Fruit fly (Drosophila melanogaster): ENCODE results near the gene Chchd3.
A peak's percentile ranks its signal among the peaks of the same experiment; 100 is the strongest.

The Chchd3 gene

DNA sequence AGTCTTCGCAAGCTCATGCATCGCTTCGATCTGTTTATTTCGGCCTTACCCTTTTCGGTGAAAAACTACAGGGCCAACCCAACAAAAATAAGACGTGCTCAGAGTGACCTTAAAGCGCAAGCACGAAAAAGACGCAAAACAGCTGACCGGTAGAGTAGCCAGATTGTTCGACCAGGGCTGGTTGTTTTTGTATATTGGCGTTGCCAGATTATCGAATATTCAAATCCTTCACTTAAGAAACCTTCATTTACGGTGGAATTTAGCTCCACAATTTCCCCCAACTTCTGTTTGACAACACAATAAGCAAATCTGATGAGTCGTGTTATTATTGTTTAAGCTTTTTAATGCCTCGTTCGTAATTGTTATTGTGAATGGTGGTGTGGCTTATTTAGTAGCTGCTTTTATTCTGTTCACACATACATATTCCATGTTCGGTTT lies at the start of gene Chchd3:
TSS of gene Chchd3 (minus strand) at position 132 of the 438 bp plus-strand sequence.
- no peak for TF ChIP-seq noc (tag; optimal IDR thresholded peaks at IDR 0.05)

DNA sequence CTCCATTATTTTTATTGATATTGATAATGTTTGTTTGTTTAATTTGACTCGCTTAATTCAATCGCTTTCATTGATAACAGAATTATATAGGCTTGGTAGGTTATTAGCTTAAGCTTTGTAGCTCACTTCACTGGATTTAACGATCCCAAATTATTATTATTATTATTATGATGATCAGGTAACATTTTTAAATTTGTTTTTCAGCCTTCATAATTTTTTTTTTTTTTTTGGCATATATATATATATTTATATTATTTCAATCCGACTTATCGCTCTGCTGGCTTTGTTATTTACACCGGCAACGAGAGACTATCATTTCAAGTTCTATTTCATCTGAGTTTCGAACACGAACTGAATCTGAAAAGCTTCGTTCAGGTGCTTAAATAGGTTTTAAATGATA lies 47.4 kb upstream of the Chchd3 start, which contains the start of gene CG15553:
TSS of gene CG15553 (minus strand) at position 101 of the 400 bp plus-strand sequence.
- TF ChIP-seq noc (tag; optimal IDR thresholded peaks at IDR 0.05) = no peak

DNA sequence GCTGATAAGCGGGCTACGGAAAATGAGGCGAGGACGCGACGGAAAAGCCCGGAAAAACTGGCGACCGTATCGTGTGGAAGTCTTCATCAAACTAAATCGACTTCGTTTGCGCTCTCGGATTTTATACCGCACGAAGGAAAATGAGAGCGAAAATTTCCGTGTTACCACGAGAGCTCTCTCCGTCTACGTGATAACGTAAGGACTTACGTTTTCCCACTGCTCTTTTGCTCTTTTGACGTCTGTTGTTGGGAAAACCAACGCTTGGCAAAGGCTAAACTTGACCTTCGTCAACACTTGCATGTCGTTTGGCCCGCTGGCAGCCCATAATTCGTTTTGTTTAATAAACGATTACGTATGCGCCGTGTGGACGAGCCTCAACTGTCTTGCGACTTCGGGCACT lies 43.5 kb upstream of the Chchd3 start, which contains the start of gene CG11317:
TSS of gene CG11317 (minus strand) at position 101 of the 400 bp plus-strand sequence.
- TF ChIP-seq noc (tag; optimal IDR thresholded peaks at IDR 0.05) = no peak

DNA sequence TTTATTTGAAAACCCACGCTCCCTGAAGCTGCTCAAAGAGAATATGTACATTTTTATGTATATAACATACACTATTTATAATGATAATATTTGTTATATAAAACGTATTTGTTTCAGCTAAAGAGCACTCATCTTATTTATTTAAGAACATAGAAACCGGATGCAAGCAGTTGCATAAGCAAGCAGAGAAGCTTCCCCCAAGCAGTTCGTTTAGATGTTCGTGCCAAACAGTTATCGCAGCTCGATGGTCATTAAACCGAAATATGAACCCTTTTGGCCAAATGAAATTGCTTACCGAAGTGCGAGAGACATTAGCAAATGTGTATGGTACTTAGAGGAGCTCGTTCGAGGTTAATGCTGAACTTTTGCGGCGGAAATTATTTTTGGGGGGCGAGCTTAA lies 36.3 kb upstream of the Chchd3 start:
- TF ChIP-seq noc (tag; optimal IDR thresholded peaks at IDR 0.05) = no peak

DNA sequence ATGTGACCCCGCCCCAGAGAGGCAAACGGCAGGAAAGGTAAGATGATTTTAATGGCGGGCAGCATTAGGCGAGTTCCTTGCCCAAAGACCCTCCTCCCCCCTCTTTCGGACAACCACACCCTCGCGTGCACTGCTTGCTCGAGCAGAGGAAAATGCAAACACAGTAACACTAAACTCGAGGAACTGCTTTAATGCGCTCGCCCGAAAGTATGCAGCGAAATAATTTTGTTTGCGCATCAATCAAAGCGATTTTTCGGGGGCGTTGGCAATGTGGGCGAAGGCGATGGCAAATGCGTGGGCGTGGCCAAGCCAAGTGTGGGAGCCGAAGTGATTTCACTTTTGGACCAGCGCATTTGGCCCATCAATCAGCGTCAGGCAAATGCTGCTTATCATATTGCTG lies 32.7 kb upstream of the Chchd3 start:
- no peak for TF ChIP-seq noc (tag; optimal IDR thresholded peaks at IDR 0.05)

DNA sequence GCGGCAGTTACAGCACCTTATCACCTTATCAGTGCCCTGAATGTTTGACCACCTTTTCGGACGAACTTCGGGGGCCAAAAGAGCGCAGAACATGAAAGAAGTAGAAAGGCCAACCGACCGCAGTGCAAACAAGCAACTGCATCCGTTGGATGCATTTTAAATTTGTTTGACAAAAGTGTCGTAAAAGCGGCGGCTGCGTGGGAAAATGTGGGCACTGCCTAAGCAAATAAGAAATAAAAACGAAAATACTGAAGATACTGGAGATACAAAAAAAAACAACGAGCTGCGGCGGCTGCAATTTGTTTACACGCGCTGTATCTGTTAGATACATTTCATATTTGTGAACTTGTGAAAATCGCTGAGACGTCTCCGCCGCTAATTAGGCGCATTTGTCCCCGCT lies 17.0 kb upstream of the Chchd3 start:
- no peak for TF ChIP-seq noc (tag; optimal IDR thresholded peaks at IDR 0.05)

DNA sequence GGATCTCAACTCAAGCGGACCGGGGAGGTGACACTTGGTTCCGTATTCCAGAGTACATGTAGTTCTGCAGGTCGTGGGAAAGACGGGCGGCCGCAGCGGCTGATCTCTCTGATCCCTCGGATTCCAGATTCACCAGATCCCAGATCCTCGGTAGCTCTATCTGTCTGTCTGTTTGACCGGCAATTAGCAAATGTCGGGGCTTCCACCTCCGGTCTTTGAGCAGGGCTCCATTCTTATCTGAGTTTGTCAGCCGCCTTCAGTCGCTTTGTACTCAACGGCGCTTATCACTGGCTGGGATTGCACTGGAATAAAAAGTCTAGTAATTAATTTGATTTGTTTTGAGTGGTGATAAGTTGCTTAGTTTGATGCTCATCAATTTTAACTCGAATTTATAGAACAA lies 12.6 kb upstream of the Chchd3 start:
- no peak for TF ChIP-seq noc (tag; optimal IDR thresholded peaks at IDR 0.05)

DNA sequence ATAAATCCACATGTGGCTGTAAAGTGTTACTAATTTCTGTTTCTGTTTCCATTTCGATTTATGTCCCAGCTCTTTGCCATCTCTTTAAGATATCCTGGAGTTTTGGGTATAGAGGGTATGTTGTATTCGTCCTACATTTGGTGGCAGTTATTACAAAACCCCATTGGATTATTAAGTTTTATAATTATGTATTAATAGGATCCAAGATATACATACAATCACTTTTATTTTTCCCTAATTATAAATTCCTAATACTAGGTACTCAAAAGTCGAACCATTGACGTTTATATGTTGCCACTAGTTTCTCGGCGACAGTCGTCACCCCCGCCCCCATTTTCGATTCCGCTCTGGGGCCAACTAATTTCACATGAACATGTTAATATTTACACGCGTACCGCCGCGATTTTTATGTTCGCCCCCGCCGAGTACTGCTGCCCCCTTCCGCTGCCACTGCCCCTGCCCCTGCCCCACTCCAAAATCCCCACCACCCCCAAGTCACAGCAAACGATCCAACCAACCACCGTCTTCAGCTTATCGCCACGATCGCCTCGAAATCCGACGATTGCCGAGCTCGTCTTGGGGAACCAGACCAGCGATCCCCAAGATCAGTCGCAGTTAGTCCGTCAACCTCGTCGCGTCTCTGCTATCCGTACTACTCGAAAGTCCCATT lies 11.1 kb upstream of the Chchd3 start, which contains the start of gene Sox100B:
TSS of gene Sox100B (plus strand) at position 601 of the 670 bp plus-strand sequence.
- no peak for TF ChIP-seq noc (tag; optimal IDR thresholded peaks at IDR 0.05)

DNA sequence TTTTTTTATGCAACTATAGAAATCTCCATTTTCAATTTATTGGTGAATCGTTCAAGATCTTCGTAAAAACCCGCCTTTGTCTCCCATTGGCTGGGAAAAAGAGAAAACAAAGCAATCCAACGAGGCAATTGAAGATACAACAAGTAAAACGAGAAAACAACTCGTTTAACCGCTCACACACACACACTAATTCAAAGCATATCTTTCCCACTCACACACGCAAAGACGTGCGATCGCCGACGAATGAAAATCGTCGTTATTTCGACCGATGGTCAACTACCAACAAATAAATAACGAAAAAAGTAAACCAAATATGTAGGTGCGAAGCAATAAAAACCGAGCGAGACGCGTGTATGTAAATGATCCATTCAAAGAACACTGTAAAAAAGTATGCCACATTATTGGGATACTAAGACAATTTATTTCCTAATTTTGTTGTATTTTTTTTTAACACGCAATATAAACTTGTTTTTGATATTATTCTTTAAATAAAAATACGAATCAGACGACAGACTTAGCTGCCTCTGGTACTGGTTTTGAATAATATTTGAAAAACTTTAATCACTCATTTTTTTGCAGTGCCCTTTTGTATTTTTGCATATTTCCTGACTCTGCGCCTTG lies 8.7 kb upstream of the Chchd3 start:
- no peak for TF ChIP-seq noc (tag; optimal IDR thresholded peaks at IDR 0.05)

DNA sequence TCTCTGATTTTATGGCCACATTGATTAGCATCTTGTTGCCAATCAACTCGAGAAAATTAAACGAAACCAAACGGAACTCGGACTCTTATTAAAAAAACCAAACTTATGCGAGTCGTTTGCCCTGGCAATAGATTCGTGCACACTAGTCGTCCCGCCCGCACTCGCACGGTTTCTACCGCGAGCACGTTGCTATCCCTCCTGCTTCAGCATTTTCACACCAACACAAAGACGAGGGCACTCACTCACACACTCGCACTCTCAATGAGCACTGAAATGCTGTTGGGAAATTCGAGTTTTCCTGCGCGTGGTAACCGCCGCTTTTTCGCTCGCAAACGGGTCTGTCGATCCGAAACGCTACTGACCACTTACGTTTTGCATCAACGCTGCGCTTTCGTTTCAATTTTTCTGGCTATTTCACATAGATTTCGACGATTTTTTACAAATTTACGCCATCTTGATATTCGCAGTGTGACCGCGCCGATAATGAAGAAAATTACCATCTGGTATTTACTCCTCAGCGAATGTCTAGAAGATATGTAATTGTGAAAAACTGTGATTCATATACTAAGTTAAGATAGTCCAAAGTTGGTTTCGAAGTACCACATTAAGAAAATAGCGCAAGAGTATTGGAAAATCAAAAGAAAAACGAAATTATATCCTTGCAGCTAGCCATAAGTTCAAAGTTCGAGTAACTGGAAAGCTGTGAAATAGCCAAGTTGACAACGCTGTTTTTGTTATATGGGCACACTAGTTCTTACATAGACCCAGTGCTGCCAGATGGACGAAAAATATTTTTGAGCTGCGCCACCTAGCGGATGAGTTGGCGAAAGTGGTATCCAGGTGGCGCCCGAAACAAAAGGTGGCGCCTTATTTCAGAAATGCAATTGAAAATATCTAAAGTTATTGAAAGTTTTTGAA lies 7.3 kb upstream of the Chchd3 start, which contains the start of gene dco:
TSS of gene dco (minus strand) at position 503 of the 918 bp plus-strand sequence.
- no peak for TF ChIP-seq noc (tag; optimal IDR thresholded peaks at IDR 0.05)

DNA sequence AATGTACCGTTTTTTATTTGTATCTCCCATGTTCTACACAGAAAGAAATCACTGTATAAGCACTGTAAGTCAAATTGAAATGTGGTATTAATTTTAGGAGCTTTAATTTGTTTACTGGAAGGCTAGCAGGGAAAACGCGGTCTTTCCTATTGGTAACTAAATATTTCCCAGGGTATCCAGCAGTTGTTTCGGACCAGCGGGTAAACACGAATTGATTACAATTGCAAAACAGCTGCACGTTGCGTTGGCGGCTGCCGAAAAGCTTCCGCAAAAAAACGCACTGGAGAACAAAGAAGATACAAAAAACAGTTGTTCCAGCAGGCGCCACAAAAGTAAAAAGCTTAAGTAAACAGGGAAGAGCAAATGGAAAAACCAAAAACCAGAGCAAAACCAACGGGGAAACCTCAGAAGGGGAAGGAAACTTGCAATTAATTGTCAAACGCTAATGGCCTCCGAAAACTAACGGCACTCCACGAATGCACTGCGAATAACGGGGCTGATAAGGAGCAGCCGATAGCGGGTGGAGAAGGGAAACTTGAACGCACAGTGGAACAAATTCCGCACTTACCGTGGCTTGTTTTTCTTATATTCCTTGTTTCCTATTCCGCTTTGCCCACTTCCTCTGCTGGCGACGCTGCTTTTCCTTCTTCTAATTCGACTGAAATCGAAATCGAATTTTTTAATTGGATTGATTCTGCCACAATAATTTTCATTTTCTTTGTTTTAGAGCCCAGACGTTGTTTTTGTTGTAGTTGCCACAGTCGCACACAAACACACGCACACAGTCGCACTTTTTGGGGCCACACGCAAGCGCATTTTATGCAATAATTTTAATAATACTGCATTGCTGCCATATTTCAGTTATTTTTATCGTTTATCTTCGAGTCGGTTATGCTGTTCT lies 6.3 kb upstream of the Chchd3 start:
- no peak for TF ChIP-seq noc (tag; optimal IDR thresholded peaks at IDR 0.05)

DNA sequence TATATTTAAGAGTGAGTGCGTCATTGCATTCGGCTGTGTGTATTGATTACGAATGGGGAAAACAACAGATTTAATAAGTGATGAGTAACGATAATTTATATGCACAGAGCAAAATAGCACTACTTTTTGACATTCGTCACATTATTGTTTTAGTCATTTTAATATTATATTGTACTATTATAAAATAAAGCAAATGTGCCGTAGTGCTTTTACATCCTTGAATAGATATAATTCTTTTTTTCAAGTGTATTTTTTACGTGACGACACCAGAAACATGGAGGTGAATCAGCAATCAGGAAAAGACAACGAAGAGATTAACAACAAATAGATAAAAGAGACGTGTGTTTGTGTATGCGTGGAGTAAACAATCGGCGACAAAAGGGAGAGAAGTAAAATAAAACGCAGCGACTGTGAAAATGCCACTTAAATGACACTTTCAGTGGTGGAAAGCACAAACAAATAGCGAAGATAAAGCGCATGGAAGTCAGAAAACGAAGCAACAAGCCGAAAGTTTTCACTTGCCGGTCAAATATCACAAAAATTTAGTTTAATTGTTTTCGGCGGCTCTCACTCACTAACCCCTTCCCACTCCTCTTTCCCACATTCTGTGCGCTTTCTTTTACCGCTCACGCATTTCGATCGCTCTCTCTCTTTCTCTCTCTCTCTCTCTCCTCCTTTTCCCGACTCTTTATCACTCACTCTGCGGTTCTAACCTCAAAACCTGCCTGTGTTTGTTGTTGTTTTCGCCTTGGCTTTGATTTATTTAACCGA lies 5.5 kb upstream of the Chchd3 start:
- peak; percentile 86 for TF ChIP-seq noc (tag; optimal IDR thresholded peaks at IDR 0.05)

DNA sequence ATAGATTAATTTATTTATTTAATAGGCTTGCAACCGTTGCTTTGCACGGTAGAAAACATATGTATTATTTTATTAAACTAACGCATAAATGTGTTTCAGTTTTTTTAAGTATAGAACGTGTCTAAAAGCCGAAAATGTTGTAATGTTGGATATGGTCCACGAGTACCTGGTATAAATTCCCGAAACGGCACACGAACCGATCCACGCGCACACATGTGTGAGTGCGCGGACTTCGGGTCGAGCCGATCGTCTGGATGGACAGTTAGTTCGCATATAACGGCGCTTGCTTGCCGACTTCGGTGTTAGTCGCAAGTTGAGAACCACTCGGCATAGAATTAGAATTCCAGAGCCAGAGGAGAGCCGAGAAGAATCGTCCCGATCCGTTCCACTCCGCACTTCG lies 5.1 kb downstream of the Chchd3 start, which contains the start of gene Alp4:
TSS of gene Alp4 (plus strand) at position 301 of the 400 bp plus-strand sequence.
- no peak for TF ChIP-seq noc (tag; optimal IDR thresholded peaks at IDR 0.05)

DNA sequence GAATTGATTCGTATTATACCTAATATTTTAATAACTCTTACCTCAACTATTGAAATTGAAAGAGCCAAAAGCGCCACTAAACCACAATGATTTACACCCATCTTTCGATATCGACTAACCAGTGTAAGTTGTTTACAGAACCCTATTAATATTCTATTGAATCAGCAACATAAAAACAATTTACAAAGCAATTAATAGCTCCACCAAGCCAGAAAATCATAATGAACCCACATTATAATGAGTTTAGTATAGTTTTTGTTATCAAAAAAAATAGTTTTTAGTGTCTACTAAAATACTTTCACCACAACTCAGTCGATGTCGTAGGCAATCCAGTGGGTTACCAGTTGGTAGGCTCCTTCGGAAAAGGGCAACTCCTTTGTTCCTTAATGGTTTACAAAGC lies 8.7 kb downstream of the Chchd3 start, which contains the start of gene CG33920:
TSS of gene CG33920 (minus strand) at position 101 of the 400 bp plus-strand sequence.
- no peak for TF ChIP-seq noc (tag; optimal IDR thresholded peaks at IDR 0.05)

Data from whole organism, larva.